Worm (Caenorhabditis elegans) whole organism, L2 larva: ENCODE measurements around the gene ugt-32.

ENCODE experiments used
- C34F6.9 ChIP-seq: fragments of 150-350 bp; optimal IDR thresholded peaks from 2 replicates; lab custom pipeline; 2014; ENCODE audit warnings: missing biosample characterization, missing genetic modification characterization
- F13H6.1 ChIP-seq: sonication (generic microtip); optimal IDR thresholded peaks from 2 replicates; lab custom pipeline; 2016; ENCODE audit warnings: missing genetic modification characterization, missing compliant biosample characterization
- ZK546.5 ChIP-seq: sonication (generic microtip); optimal IDR thresholded peaks from 2 replicates; lab custom pipeline; 2017; ENCODE audit warnings: missing biosample characterization, missing genetic modification characterization
- alr-1 ChIP-seq: fragments of 150-350 bp; optimal IDR thresholded peaks from 2 replicates; lab custom pipeline; 2014; ENCODE audit warnings: missing biosample characterization, missing genetic modification characterization
- aly-2 ChIP-seq: fragments of 150-350 bp; optimal IDR thresholded peaks from 2 replicates; lab custom pipeline; 2014; ENCODE audit warnings: missing biosample characterization, missing genetic modification characterization
- ama-1 ChIP-seq: fragments of 150-350 bp; optimal IDR thresholded peaks from 2 replicates; lab custom pipeline; 2018; ENCODE audit warnings: inconsistent platforms
- blmp-1 ChIP-seq: sonication (generic microtip); optimal IDR thresholded peaks from 2 replicates; lab custom pipeline; 2017; ENCODE audit warnings: missing genetic modification characterization, mild to moderate bottlenecking, missing compliant biosample characterization, antibody characterized with exemption, moderate library complexity; ENCODE audit not compliant: insufficient read depth
- ceh-16 ChIP-seq: fragments of 150-350 bp; optimal IDR thresholded peaks from 2 replicates; lab custom pipeline; 2014; ENCODE audit warnings: missing biosample characterization, missing genetic modification characterization
- ceh-82 ChIP-seq: fragments of 150-350 bp; optimal IDR thresholded peaks from 2 replicates; lab custom pipeline; 2014; ENCODE audit warnings: missing biosample characterization, missing genetic modification characterization
- dmd-4 ChIP-seq: sonication (generic microtip); optimal IDR thresholded peaks from 2 replicates; lab custom pipeline; 2017; ENCODE audit warnings: missing biosample characterization, missing genetic modification characterization
- egl-27 ChIP-seq: sonication (generic microtip); optimal IDR thresholded peaks from 3 replicates; lab custom pipeline; 2017; ENCODE audit warnings: missing biosample characterization, missing genetic modification reagents, missing genetic modification characterization
- fos-1 ChIP-seq: fragments of 150-350 bp; optimal IDR thresholded peaks from 2 replicates; lab custom pipeline; 2014; ENCODE audit warnings: missing biosample characterization, missing genetic modification characterization
- gmeb-1 ChIP-seq: fragments of 150-350 bp; optimal IDR thresholded peaks from 2 replicates; lab custom pipeline; 2014; ENCODE audit warnings: missing biosample characterization, missing genetic modification characterization
- lin-11 ChIP-seq: fragments of 150-350 bp; sonication (generic microtip); optimal IDR thresholded peaks from 2 replicates; lab custom pipeline; 2014; ENCODE audit warnings: missing biosample characterization, missing genetic modification characterization, inconsistent platforms, mixed read lengths
- lin-13 ChIP-seq: fragments of 150-350 bp; optimal IDR thresholded peaks from 2 replicates; lab custom pipeline; 2014; ENCODE audit warnings: missing biosample characterization, missing genetic modification reagents, missing genetic modification characterization
- lsy-2 ChIP-seq, 2 experiments: fragments of 150-350 bp in 1 of 2; sonication (generic microtip) in 1 of 2; optimal IDR thresholded peaks; 2 replicates each; lab custom pipeline; 2014 to 2017; ENCODE audit warnings: missing biosample characterization in 2 of 2, missing genetic modification characterization in 2 of 2
- mab-5 ChIP-seq: fragments of 150-350 bp; optimal IDR thresholded peaks from 2 replicates; lab custom pipeline; 2014; ENCODE audit warnings: missing biosample characterization, missing genetic modification characterization
- mbf-1 ChIP-seq: sonication (generic microtip); optimal IDR thresholded peaks from 2 replicates; lab custom pipeline; 2017; ENCODE audit warnings: missing biosample characterization, missing genetic modification characterization
- mdl-1 ChIP-seq, 2 experiments: fragments of 150-350 bp in 1 of 2; sonication (generic microtip) in 1 of 2; optimal IDR thresholded peaks; 2 replicates each; lab custom pipeline; 2017; ENCODE audit warnings: missing biosample characterization in 2 of 2, missing genetic modification characterization in 2 of 2
- nhr-10 ChIP-seq: sonication (generic microtip); optimal IDR thresholded peaks from 2 replicates; lab custom pipeline; 2017; ENCODE audit warnings: missing biosample characterization, missing genetic modification characterization
- nhr-11 ChIP-seq: fragments of 150-350 bp; optimal IDR thresholded peaks from 2 replicates; lab custom pipeline; 2014; ENCODE audit warnings: missing biosample characterization, missing genetic modification characterization
- nhr-129 ChIP-seq: fragments of 150-350 bp; optimal IDR thresholded peaks from 2 replicates; lab custom pipeline; 2014; ENCODE audit warnings: missing biosample characterization, missing genetic modification characterization
- nhr-21 ChIP-seq: fragments of 150-350 bp; optimal IDR thresholded peaks from 2 replicates; lab custom pipeline; 2014; ENCODE audit warnings: missing biosample characterization, missing genetic modification characterization
- nhr-23 ChIP-seq: fragments of 150-350 bp; optimal IDR thresholded peaks from 2 replicates; lab custom pipeline; 2014; ENCODE audit warnings: missing biosample characterization, missing genetic modification reagents, missing genetic modification characterization
- nhr-25 ChIP-seq: fragments of 150-350 bp; sonication (generic microtip); optimal IDR thresholded peaks from 3 replicates; lab custom pipeline; 2014; ENCODE audit warnings: missing biosample characterization, missing genetic modification characterization
- nhr-77 ChIP-seq: fragments of 150-350 bp; optimal IDR thresholded peaks from 2 replicates; lab custom pipeline; 2014; ENCODE audit warnings: missing biosample characterization, missing genetic modification characterization
- peb-1 ChIP-seq: fragments of 150-350 bp; optimal IDR thresholded peaks from 2 replicates; lab custom pipeline; 2014; ENCODE audit warnings: missing biosample characterization, missing genetic modification characterization
- skn-1 ChIP-seq: sonication (generic microtip); optimal IDR thresholded peaks from 2 replicates; lab custom pipeline; 2017; ENCODE audit warnings: missing biosample characterization, missing genetic modification characterization
- sma-3 ChIP-seq: sonication (generic microtip); optimal IDR thresholded peaks from 2 replicates; lab custom pipeline; 2016; ENCODE audit warnings: missing genetic modification reagents, missing genetic modification characterization, missing compliant biosample characterization
- sma-9 ChIP-seq, 2 experiments: fragments of 150-350 bp in 1 of 2; sonication (generic microtip) in 1 of 2; optimal IDR thresholded peaks; 2 replicates each; lab custom pipeline; 2014 to 2016; ENCODE audit warnings: missing genetic modification characterization in 2 of 2, mild to moderate bottlenecking in 1 of 2, missing biosample characterization in 1 of 2, missing compliant biosample characterization in 1 of 2, missing genetic modification reagents in 1 of 2, moderate library complexity in 1 of 2
- snpc-4 ChIP-seq: fragments of 150-350 bp; optimal IDR thresholded peaks from 2 replicates; lab custom pipeline; 2014; ENCODE audit warnings: missing biosample characterization, missing genetic modification characterization
- unc-39 ChIP-seq: fragments of 150-350 bp; optimal IDR thresholded peaks from 2 replicates; lab custom pipeline; 2014; ENCODE audit warnings: missing biosample characterization, missing genetic modification characterization
- unc-55 ChIP-seq: fragments of 150-350 bp; sonication (generic microtip); optimal IDR thresholded peaks from 3 replicates; lab custom pipeline; 2014; ENCODE audit warnings: missing biosample characterization, missing genetic modification reagents, missing genetic modification characterization
- unc-62 ChIP-seq: fragments of 150-350 bp; optimal IDR thresholded peaks from 2 replicates; lab custom pipeline; 2014; ENCODE audit warnings: missing biosample characterization, missing genetic modification reagents, missing genetic modification characterization
- ztf-11 ChIP-seq: sonication (generic microtip); optimal IDR thresholded peaks from 2 replicates; lab custom pipeline; 2017; ENCODE audit warnings: missing biosample characterization, missing genetic modification characterization
- ztf-4 ChIP-seq: fragments of 150-350 bp; optimal IDR thresholded peaks from 2 replicates; lab custom pipeline; 2014; ENCODE audit warnings: missing biosample characterization, missing genetic modification characterization

Gene ugt-32

DNA sequence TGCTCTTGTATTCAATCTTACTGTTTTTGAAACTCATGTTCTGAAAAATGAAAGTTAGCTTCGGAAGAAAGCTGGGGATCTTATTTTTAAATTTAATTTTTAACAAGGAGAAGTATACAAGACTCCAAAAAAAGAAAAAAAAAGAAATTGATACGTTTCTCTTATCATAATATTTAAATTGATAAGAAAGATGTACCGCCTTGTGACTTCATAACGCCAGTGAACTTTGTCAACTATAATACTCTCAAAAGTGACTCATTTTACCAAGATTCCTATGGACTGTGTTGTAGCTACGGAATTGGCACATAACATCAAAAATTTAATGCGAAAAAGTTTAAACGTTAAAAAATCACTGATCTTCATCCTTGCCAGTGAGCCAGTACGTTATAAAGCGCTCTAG lies 8.0 kb upstream of the ugt-32 start:
- TF ChIP-seq fos-1: peak; percentile 86
- no peak for TF ChIP-seq F13H6.1 (tag; lab: Kevin White, UChicago)
- TF ChIP-seq unc-55 (GFP tag; lab: Kevin White, UChicago): no peak

DNA sequence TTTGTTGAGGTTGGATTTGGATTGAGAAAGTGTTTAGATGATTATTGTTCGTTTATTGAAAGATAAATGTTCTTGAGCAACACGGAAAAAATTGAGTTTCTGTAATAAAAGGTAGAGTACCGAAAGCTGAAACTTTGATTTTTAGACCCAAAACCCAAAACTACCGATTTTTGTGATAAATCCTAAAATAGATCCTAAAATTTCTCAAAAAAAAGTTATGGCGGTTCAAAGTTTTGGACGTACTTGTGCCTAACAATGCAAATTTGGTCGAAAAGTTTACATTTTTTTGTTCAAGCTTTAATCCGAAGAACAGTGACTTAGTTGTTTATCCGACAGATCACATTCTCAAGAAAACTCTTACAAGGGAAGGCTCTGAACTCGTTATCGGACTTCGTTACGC lies 3.5 kb upstream of the ugt-32 start, which contains the start of gene nhr-185:
Gene nhr-185 (minus strand): TSS at position 101 of the 400 bp plus-strand sequence.
- TF ChIP-seq C34F6.9 (tag; lab: Kevin White, UChicago): no peak
- TF ChIP-seq mab-5 (tag; lab: Kevin White, UChicago): no peak
- TF ChIP-seq lin-11 (tag; lab: Kevin White, UChicago): no peak
- no peak for TF ChIP-seq egl-27 (tag; lab: Kevin White, UChicago)
- no peak for TF ChIP-seq gmeb-1 (tag; lab: Kevin White, UChicago)
- no peak for TF ChIP-seq ZK546.5 (tag; lab: Kevin White, UChicago)
- TF ChIP-seq aly-2: no peak
- TF ChIP-seq lin-13 (GFP tag; lab: Kevin White, UChicago): no peak
- no peak for TF ChIP-seq unc-62 (GFP tag; lab: Kevin White, UChicago)
- no peak for TF ChIP-seq sma-3 (GFP tag; lab: Kevin White, UChicago)
- no peak for TF ChIP-seq F13H6.1 (tag; lab: Kevin White, UChicago)
- no peak for TF ChIP-seq nhr-10
- TF ChIP-seq nhr-77 (tag; lab: Kevin White, UChicago): no peak
- TF ChIP-seq snpc-4 (tag; lab: Kevin White, UChicago): no peak

DNA sequence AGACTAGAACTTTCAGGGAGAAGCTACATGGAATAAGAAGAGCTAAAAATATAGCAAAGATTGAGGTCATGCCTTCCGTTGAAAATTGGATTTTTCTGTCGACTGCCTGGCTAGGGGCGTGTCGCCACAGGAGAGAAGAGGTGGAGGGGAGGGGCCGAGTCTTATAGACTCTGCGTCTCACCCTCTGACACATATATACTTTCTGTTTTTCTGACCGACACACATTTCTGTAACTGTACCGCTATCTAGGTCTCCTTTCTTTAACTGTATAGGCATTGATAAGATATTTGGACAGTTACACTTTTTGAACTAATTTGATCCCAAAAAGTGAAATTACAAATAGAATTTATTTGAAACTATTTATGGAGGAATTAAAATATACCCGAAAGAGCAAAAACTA lies 2.3 kb downstream of the ugt-32 start:
- peak; percentile 53 for TF ChIP-seq fos-1
- TF ChIP-seq lin-13 (GFP tag; lab: Kevin White, UChicago): no peak
- TF ChIP-seq, all 48 proteins: peak for 1

DNA sequence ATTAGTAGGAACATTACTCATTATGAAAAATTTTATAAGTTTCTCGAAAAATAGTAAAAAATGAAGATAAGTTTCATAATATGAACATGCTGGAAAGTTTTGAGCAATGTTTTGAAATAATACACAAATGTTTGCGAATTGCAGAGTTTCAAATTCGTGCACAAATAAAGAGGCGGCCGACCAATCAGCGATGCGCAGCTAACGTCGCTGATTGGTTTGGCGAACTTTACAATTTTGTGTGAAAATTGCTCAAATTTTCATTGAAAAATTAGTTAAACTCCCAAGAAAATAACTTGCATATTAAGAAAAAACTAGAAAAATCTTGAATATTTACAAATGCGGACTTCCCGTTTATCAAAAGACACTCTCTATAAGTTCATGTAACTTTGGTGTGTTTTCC lies 11.1 kb downstream of the ugt-32 start:
- TF ChIP-seq unc-62 (GFP tag; lab: Kevin White, UChicago) (no peak), blmp-1 (tag; lab: Kevin White, UChicago) (no peak), lsy-2 (tag; optimal IDR thresholded peaks at IDR 0.05; lab: Kevin White, UChicago) (no peak), lin-11 (tag; lab: Kevin White, UChicago) (no peak), F13H6.1 (tag; lab: Kevin White, UChicago) (no peak), nhr-25 (no peak), ceh-82 (tag; lab: Kevin White, UChicago) (no peak), unc-39 (no peak), ZK546.5 (tag; lab: Kevin White, UChicago) (no peak), peb-1 (tag; lab: Kevin White, UChicago) (no peak), skn-1 (no peak), nhr-21 (tag; lab: Kevin White, UChicago) (no peak)

DNA sequence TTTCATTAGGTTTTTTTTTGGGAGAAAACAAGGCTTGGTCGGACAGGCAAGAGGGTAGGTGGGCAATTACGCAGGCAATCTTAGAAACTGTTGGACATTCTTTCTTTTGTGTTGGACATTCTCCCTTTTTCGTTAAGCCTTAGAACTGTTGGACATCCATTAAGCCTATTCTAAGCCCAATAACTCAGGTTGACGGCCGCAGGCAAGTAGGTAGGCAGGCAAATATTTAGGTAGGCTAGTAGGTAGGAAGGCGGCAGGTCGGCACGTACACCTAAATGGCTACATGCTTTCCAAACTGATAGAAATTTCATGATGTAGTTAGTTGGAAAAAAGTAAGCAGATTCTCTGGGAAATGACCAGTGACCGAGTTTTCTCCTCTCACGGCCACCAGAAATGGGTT lies 11.7 kb downstream of the ugt-32 start:
- TF ChIP-seq ceh-16 (tag; lab: Kevin White, UChicago) (no peak), alr-1 (no peak), mbf-1 (tag; lab: Kevin White, UChicago) (no peak), ztf-11 (tag; lab: Kevin White, UChicago) (no peak), nhr-10 (no peak), unc-55 (GFP tag; lab: Kevin White, UChicago) (no peak), ztf-4 (no peak), mdl-1 (tag; optimal IDR thresholded peaks at IDR 0.05; lab: Kevin White, UChicago) (no peak), aly-2 (no peak)

DNA sequence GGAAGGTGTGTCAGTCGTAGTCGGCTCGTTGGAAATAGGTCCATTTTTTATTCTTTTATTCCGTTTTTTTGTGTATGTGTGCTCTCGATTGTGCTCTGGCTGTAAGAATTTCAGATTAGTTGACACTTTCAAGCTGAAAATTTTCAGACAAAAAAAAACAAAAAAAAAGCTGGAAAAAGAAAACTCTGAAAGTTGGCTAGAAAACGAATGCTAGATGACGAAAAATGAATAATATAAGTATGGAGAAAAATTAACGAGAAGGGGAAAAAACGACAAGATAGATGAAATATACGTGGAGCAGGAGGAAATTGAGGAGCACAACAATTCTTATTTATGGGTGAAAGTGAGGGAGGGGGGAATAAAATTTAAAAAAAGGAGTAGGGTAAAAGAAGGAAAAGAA lies 12.2 kb downstream of the ugt-32 start, which contains the start of gene H10D18.5:
Gene H10D18.5 (minus strand): TSS at position 101 of the 400 bp plus-strand sequence.
- no peak for TF ChIP-seq alr-1
- no peak for TF ChIP-seq F13H6.1 (tag; lab: Kevin White, UChicago)
- no peak for TF ChIP-seq nhr-23 (tag; lab: Kevin White, UChicago)
- no peak for TF ChIP-seq sma-9 (GFP tag; optimal IDR thresholded peaks at IDR 0.05; lab: Kevin White, UChicago)
- TF ChIP-seq sma-9 (tag; optimal IDR thresholded peaks at IDR 0.05; lab: Kevin White, UChicago): no peak
- TF ChIP-seq mdl-1 (tag; optimal IDR thresholded peaks at IDR 0.05; lab: Kevin White, UChicago): no peak
- no peak for TF ChIP-seq mab-5 (tag; lab: Kevin White, UChicago)
- no peak for TF ChIP-seq egl-27 (tag; lab: Kevin White, UChicago)
- TF ChIP-seq nhr-129 (tag; lab: Kevin White, UChicago): no peak
- TF ChIP-seq peb-1 (tag; lab: Kevin White, UChicago): no peak
- no peak for TF ChIP-seq ama-1
- no peak for TF ChIP-seq dmd-4 (tag; lab: Kevin White, UChicago)
- TF ChIP-seq fos-1: no peak
- no peak for TF ChIP-seq skn-1
- no peak for TF ChIP-seq nhr-11 (tag; lab: Kevin White, UChicago)
- TF ChIP-seq, all 48 proteins: peak for 0
